Worm (Caenorhabditis elegans): ENCODE results near the gene C54C6.5.

The C54C6.5 gene

DNA sequence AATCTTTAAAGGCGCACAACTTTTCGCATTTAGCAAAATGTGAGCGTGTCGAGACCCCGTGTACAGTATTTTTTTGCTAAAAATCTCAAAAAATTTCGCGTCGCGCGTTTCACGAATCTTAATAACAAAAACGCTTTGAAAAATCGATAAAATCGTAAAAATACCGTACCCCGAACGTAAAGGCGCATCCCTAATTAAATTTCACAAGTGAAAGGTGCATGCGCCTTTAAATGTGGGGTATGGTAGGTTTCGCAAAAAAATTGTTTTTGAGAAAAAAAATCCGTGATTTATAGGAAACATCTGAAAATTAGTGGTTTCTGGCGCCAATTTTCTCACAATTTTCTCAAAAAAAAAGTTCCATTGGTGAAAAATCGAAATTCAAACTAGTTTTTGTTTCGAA lies 15.5 kb downstream of the C54C6.5 start:
- TF ChIP-seq M03D4.4 (tag; optimal IDR thresholded peaks at IDR 0.05) (no peak), lin-13 (tag; optimal IDR thresholded peaks at IDR 0.05) (no peak)

DNA sequence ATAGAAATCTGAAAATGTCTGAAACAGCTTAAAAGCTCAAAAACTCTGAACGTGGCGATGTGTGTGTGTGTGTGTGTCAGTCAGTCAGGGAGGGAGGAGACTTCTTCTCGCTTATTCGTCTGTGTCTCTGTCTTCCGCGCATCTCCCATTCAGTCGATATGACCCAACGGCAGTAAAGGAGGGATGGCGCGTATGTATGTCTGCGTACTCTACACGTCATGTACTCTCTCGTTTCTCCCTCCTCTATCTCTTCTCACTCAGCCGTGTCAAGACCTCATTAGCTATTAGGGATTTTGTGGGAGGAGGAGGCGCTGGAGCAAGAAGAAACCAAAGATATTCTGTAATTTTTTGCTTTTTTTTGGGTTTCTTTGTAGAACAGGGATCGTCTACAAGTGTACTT lies 17.6 kb downstream of the C54C6.5 start:
- no peak for TF ChIP-seq ztf-11 (tag; optimal IDR thresholded peaks at IDR 0.05)
- no peak for TF ChIP-seq flh-1 (GFP tag; optimal IDR thresholded peaks at IDR 0.05)
- no peak for TF ChIP-seq ceh-83 (GFP tag; optimal IDR thresholded peaks at IDR 0.05)
- no peak for TF ChIP-seq elt-1 (tag; optimal IDR thresholded peaks at IDR 0.05; ENCODE audit: borderline replicate concordance, insufficient read depth)
- TF ChIP-seq ceh-39 (tag; optimal IDR thresholded peaks at IDR 0.05) = peak; percentile 64
- peak; percentile 89 for TF ChIP-seq ces-1 (GFP tag; optimal IDR thresholded peaks at IDR 0.05)
- peak; percentile 62 for TF ChIP-seq unc-62 (GFP tag; optimal IDR thresholded peaks at IDR 0.05)
- TF ChIP-seq nhr-2 (tag; optimal IDR thresholded peaks at IDR 0.05) = peak; percentile 53
- no peak for TF ChIP-seq mls-2 (tag; optimal IDR thresholded peaks at IDR 0.05)
- TF ChIP-seq unc-39 (tag; optimal IDR thresholded peaks at IDR 0.05) = no peak
- TF ChIP-seq nhr-237 (tag; optimal IDR thresholded peaks at IDR 0.05) = peak; percentile 17
- no peak for TF ChIP-seq snpc-4 (tag; optimal IDR thresholded peaks at IDR 0.05)
- TF ChIP-seq M03D4.4 (tag; optimal IDR thresholded peaks at IDR 0.05) = no peak
- no peak for TF ChIP-seq bed-3 (GFP tag; optimal IDR thresholded peaks at IDR 0.05)
- peak; percentile 59 for TF ChIP-seq pha-4 (tag; optimal IDR thresholded peaks at IDR 0.05)
- TF ChIP-seq hlh-1 (tag; optimal IDR thresholded peaks at IDR 0.05) = peak; percentile 33
- no peak for TF ChIP-seq drap-1 (GFP tag; optimal IDR thresholded peaks at IDR 0.05)
- no peak for TF ChIP-seq cnd-1 (tag; optimal IDR thresholded peaks at IDR 0.05)
- no peak for TF ChIP-seq nhr-76 (tag; optimal IDR thresholded peaks at IDR 0.05)
- peak; percentile 94 for TF ChIP-seq unc-120 (tag; optimal IDR thresholded peaks at IDR 0.05; ENCODE audit: poor library complexity, severe bottlenecking)
- peak; percentile 2 for TF ChIP-seq tbx-8 (GFP tag; optimal IDR thresholded peaks at IDR 0.05)
- TF ChIP-seq nhr-12 (tag; optimal IDR thresholded peaks at IDR 0.05) = no peak
- TF ChIP-seq lsy-2 (tag; optimal IDR thresholded peaks at IDR 0.05) = no peak
- no peak for TF ChIP-seq lin-32 (GFP tag; optimal IDR thresholded peaks at IDR 0.05)
- peak; percentile 36 for TF ChIP-seq lin-13 (tag; optimal IDR thresholded peaks at IDR 0.05)
- peak; percentile 72 for TF ChIP-seq ham-2 (GFP tag; optimal IDR thresholded peaks at IDR 0.05)
- no peak for TF ChIP-seq zip-8 (tag; optimal IDR thresholded peaks at IDR 0.05)
- peak; percentile 92 for TF ChIP-seq mep-1 (tag; optimal IDR thresholded peaks at IDR 0.05)
- TF ChIP-seq elt-3 (tag; optimal IDR thresholded peaks at IDR 0.05) = no peak

DNA sequence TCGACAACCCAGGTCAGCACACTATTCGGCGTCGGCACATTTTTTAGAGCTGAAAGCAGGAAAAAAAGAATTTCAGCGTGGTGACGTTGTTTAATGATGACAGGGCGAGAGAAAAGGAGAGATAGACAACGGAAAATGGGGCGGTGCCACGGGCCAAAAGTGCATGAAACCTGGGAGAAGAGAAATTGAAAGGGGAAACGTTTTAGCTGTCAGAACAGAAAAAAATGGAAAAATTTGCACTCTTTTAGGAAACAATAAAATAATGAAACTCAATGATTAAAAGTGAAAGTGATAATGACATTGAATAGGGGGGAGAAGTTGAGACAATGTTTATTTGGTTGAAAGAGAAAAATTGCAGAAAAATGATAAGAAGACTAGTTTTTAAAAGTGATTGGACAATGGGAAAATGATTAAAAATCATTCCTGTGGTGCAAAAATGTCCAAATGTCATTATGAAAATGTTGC lies 19.9 kb downstream of the C54C6.5 start, which contains the start of gene pitp-1:
Gene pitp-1, minus strand, starts transcription at position 51 of the 465 bp plus-strand sequence.
- TF ChIP-seq ztf-11 (tag; optimal IDR thresholded peaks at IDR 0.05) = no peak
- TF ChIP-seq nhr-237 (tag; optimal IDR thresholded peaks at IDR 0.05) = no peak
- TF ChIP-seq nhr-2 (tag; optimal IDR thresholded peaks at IDR 0.05) = no peak
- TF ChIP-seq sptf-1 (tag; optimal IDR thresholded peaks at IDR 0.05) = no peak
- TF ChIP-seq ham-2 (GFP tag; optimal IDR thresholded peaks at IDR 0.05) = no peak
- no peak for TF ChIP-seq tbx-8 (GFP tag; optimal IDR thresholded peaks at IDR 0.05)
- TF ChIP-seq unc-120 (tag; optimal IDR thresholded peaks at IDR 0.05; ENCODE audit: poor library complexity, severe bottlenecking) = no peak
- TF ChIP-seq elt-3 (tag; optimal IDR thresholded peaks at IDR 0.05) = no peak
- no peak for TF ChIP-seq pha-4 (tag; optimal IDR thresholded peaks at IDR 0.05)
- no peak for TF ChIP-seq unc-62 (GFP tag; optimal IDR thresholded peaks at IDR 0.05)
- no peak for TF ChIP-seq elt-1 (tag; optimal IDR thresholded peaks at IDR 0.05; ENCODE audit: borderline replicate concordance, insufficient read depth)
- no peak for TF ChIP-seq mab-5 (tag; optimal IDR thresholded peaks at IDR 0.05)
- TF ChIP-seq ceh-83 (GFP tag; optimal IDR thresholded peaks at IDR 0.05) = no peak
- no peak for TF ChIP-seq blmp-1 (tag; optimal IDR thresholded peaks at IDR 0.05)
- no peak for TF ChIP-seq nhr-28 (tag; optimal IDR thresholded peaks at IDR 0.05)
- no peak for TF ChIP-seq ces-1 (GFP tag; optimal IDR thresholded peaks at IDR 0.05)

DNA sequence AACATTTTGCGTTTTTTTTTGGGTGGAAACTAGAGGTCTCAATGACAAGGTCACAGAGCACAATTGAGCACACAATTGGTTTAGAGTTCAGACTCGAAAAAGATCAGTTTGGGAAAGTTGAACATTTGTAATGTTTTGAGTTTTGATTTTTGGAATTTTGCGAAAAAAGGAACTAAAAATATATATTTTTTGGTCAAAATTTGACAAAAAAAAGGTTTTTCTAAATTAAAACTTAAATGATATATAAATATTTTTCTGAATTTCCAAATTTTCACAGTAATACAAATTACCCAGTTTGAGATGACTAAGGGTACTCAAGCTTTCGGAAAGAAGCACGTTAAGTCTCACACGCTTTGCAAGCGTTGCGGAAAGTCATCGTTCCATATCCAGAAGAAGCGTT lies 21.3 kb downstream of the C54C6.5 start, which contains the start of gene rpl-37:
Gene rpl-37, plus strand, starts transcription at position 301 of the 400 bp plus-strand sequence.
- TF ChIP-seq mls-2 (tag; optimal IDR thresholded peaks at IDR 0.05) = no peak
- TF ChIP-seq snpc-4 (tag; optimal IDR thresholded peaks at IDR 0.05) = no peak
- no peak for TF ChIP-seq ces-1 (GFP tag; optimal IDR thresholded peaks at IDR 0.05)
- no peak for TF ChIP-seq elt-1 (tag; optimal IDR thresholded peaks at IDR 0.05; ENCODE audit: borderline replicate concordance, insufficient read depth)
- TF ChIP-seq sem-2 (GFP tag; optimal IDR thresholded peaks at IDR 0.05) = no peak
- TF ChIP-seq pha-4 (tag; optimal IDR thresholded peaks at IDR 0.05) = no peak

All from whole organism, mixed stage, embryonic.